Fruit fly (Drosophila melanogaster) whole organism, pupa: Measurements from ENCODE around the gene CG17097.

Source experiments
- CG10348 ChIP-seq: fragments of 200-800 bp; sonication (Bioruptor generic); IDR thresholded peaks from 2 replicates; pipeline ENCODE4 v1.3.6; 2022; ENCODE audit warnings: missing biosample characterization, missing genetic modification characterization
- CG13204 ChIP-seq: fragments of 200-800 bp; sonication (Bioruptor generic); optimal IDR thresholded peaks from 2 replicates; lab custom pipeline; 2018; ENCODE audit warnings: missing biosample characterization, mild to moderate bottlenecking, missing genetic modification characterization, moderate library complexity
- CG4496 ChIP-seq: fragments of 200-800 bp; sonication (Bioruptor generic); IDR thresholded peaks from 3 replicates; pipeline ENCODE4 v1.3.6; 2022; ENCODE audit warnings: missing biosample characterization, missing genetic modification characterization
- EcR ChIP-seq: fragments of 200-800 bp; sonication (Bioruptor generic); optimal IDR thresholded peaks from 3 replicates; lab custom pipeline; 2019; ENCODE audit warnings: missing biosample characterization, missing genetic modification characterization, mild to moderate bottlenecking, moderate library complexity, missing genetic modification reagents
- Pif1A ChIP-seq: fragments of 200-800 bp; sonication (Bioruptor generic); optimal IDR thresholded peaks from 3 replicates; lab custom pipeline; 2016; ENCODE audit warnings: missing biosample characterization, missing genetic modification characterization
- Snoo ChIP-seq: fragments of 200-800 bp; sonication (Bioruptor generic); optimal IDR thresholded peaks from 3 replicates; lab custom pipeline; 2017; ENCODE audit warnings: missing biosample characterization, mild to moderate bottlenecking, missing genetic modification characterization, inconsistent platforms
- rn ChIP-seq: fragments of 200-800 bp; sonication (Bioruptor generic); IDR thresholded peaks from 2 replicates; pipeline ENCODE4 v1.3.6; 2022; ENCODE audit warnings: missing biosample characterization, missing genetic modification characterization

DNA sequence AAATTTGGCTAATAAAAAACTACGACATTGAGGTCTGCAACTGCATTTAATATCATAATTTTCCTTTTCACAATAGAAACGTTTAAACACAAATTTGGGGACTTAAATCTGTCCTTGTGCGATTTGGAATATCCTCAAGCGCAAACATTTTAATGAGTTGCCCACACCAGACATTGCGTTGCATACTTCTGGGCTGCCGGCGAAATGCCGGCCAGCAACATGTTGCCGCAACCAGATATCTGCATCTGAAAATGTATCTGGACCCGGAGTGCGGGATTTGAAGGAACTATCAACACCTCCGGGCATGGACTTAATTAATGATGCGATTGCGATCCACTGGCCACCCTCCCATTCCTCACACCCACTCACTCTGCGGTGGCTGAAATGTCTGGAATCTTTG is 8.3 kb downstream of the CG17097 start:
- TF ChIP-seq Pif1A (GFP tag; lab: Kevin White, UChicago), result no peak
- no peak for TF ChIP-seq EcR (GFP tag; lab: Kevin White, UChicago)
- TF ChIP-seq CG4496 (GFP tag; lab: Robert Waterston, UW), result no peak
- TF ChIP-seq rn (GFP tag; lab: Robert Waterston, UW), result no peak
- TF ChIP-seq Snoo (tag; lab: Kevin White, UChicago), result no peak
- no peak for TF ChIP-seq CG10348
- TF ChIP-seq CG13204 (GFP tag; lab: Kevin White, UChicago), result no peak
